Worm (Caenorhabditis elegans): ENCODE results near the gene F01D5.6.

ce11 chrII:13997989-13998388 is 8.3 kb upstream of the F01D5.6 start:
- TF ChIP-seq flt-1 (GFP tag; IDR thresholded peaks at IDR 0.05) (no peak), tbx-11 (GFP tag; IDR thresholded peaks at IDR 0.05) (no peak), sea-1 (GFP tag; conservative IDR thresholded peaks at IDR 0.05) (no peak), ama-1 (optimal IDR thresholded peaks at IDR 0.05) (no peak), hnd-1 (tag; optimal IDR thresholded peaks at IDR 0.05) (no peak), hmbx-1 (tag; optimal IDR thresholded peaks at IDR 0.05) (no peak), pes-1 (GFP tag; IDR thresholded peaks at IDR 0.05) (no peak)

All from whole organism, early embryonic.